Fruit fly (Drosophila melanogaster): ENCODE data around the gene GlcAT-S.

Gene GlcAT-S

dm6 chr2L:9660516-9660920, 44.2 kb downstream of the GlcAT-S start (continued):
- TF ChIP-seq slbo (GFP tag; IDR thresholded peaks at IDR 0.05) (peak; percentile 82), Opbp (GFP tag; IDR thresholded peaks at IDR 0.05; ENCODE audit: partially characterized antibody) (no peak), CG7839 (tag; optimal IDR thresholded peaks at IDR 0.05) (peak; percentile 87), CG3407 (GFP tag; optimal IDR thresholded peaks at IDR 0.05) (peak; percentile 28), Oaz (GFP tag; IDR thresholded peaks at IDR 0.05) (peak; percentile 53), CG17385 (GFP tag; optimal IDR thresholded peaks at IDR 0.05) (peak; percentile 81), B-H2 (GFP tag; optimal IDR thresholded peaks at IDR 0.05) (peak; percentile 65), Aef1 (GFP tag; IDR thresholded peaks at IDR 0.05) (peak; percentile 70), CG42726 (GFP tag; IDR thresholded peaks at IDR 0.05; ENCODE audit: partially characterized antibody) (no peak), pita (GFP tag; optimal IDR thresholded peaks at IDR 0.05) (no peak), CG43689 (GFP tag; IDR thresholded peaks at IDR 0.05) (no peak), nmo (GFP tag; optimal IDR thresholded peaks at IDR 0.05) (peak; percentile 76), Mes4 (GFP tag; optimal IDR thresholded peaks at IDR 0.05) (peak; percentile 15), phol (tag; optimal IDR thresholded peaks at IDR 0.05) (peak; percentile 71), lola (GFP tag; optimal IDR thresholded peaks at IDR 0.05) (no peak), CG7745 (tag; optimal IDR thresholded peaks at IDR 0.05) (no peak), zen (tag; optimal IDR thresholded peaks at IDR 0.05) (no peak), klu (GFP tag; IDR thresholded peaks at IDR 0.05) (peak; percentile 67; the same call in 1 of the 2 replicates), CG11560 (tag; IDR thresholded peaks at IDR 0.05) (peak; percentile 64; the same call in 2 of the 3 replicates), tgo (GFP tag; IDR thresholded peaks at IDR 0.05) (peak; percentile 80), Meics (GFP tag; optimal IDR thresholded peaks at IDR 0.05) (peak; percentile 90), HmgD (GFP tag; optimal IDR thresholded peaks at IDR 0.05) (no peak), CG5245 (GFP tag; optimal IDR thresholded peaks at IDR 0.05) (no peak), Dll (GFP tag; IDR thresholded peaks at IDR 0.05; ENCODE audit: partially characterized antibody) (no peak), D (optimal IDR thresholded peaks at IDR 0.05) (no peak), D (GFP tag; optimal IDR thresholded peaks at IDR 0.05) (peak; percentile 46), pfk (GFP tag; optimal IDR thresholded peaks at IDR 0.05) (no peak), CG4404 (GFP tag; IDR thresholded peaks at IDR 0.05) (peak; percentile 41), CG11696 (GFP tag; IDR thresholded peaks at IDR 0.05) (0 out of 2 replicates have a peak, but pooled peaks have one; percentile 29), CG14667 (GFP tag; IDR thresholded peaks at IDR 0.05) (peak; percentile 58), gem (tag; optimal IDR thresholded peaks at IDR 0.05) (peak; percentile 84), CG6765 (GFP tag; optimal IDR thresholded peaks at IDR 0.05) (peak; percentile 86), ci (GFP tag; IDR thresholded peaks at IDR 0.05) (peak; percentile 64), Doc2 (GFP tag; IDR thresholded peaks at IDR 0.05) (no peak), peb (GFP tag; IDR thresholded peaks at IDR 0.05) (0 out of 2 replicates have a peak, but pooled peaks have one; percentile 26), Ada2b (GFP tag; IDR thresholded peaks at IDR 0.05) (peak; percentile 76), CG14965 (GFP tag; optimal IDR thresholded peaks at IDR 0.05; ENCODE audit: borderline replicate concordance) (no peak), Hmr (GFP tag; optimal IDR thresholded peaks at IDR 0.05) (peak; percentile 92), CG13287 (GFP tag; IDR thresholded peaks at IDR 0.05; ENCODE audit: partially characterized antibody) (no peak), Nf-YA (GFP tag; IDR thresholded peaks at IDR 0.05) (0 out of 2 replicates have a peak, but pooled peaks have one; percentile 43), CG9797 (GFP tag; optimal IDR thresholded peaks at IDR 0.05) (no peak), gt (GFP tag; IDR thresholded peaks at IDR 0.05) (no peak), Ets97D (GFP tag; optimal IDR thresholded peaks at IDR 0.05) (peak; percentile 37), sens (GFP tag) (peak; percentile 83), CG6175 (GFP tag; IDR thresholded peaks at IDR 0.05) (no peak), CG16813 (GFP tag; IDR thresholded peaks at IDR 0.05; ENCODE audit: partially characterized antibody) (no peak), CHES-1-like (GFP tag; optimal IDR thresholded peaks at IDR 0.05) (peak; percentile 8), zfh1 (GFP tag; IDR thresholded peaks at IDR 0.05) (peak; percentile 54; the same call in 1 of the 3 replicates), stc (GFP tag; IDR thresholded peaks at IDR 0.05) (peak; percentile 64), CG34376 (GFP tag; optimal IDR thresholded peaks at IDR 0.05) (peak; percentile 91), usp (GFP tag; optimal IDR thresholded peaks at IDR 0.05) (no peak)

Measured in whole organism, embryonic.